Fruit fly (Drosophila melanogaster) whole organism, embryonic: ENCODE measurements around the gene CG15764.

Experiments used
- CG10979 ChIP-seq: fragments of 200-800 bp; sonication (Bioruptor generic); optimal IDR thresholded peaks from 2 replicates; lab custom pipeline; 2018; ENCODE audit warnings: missing biosample characterization, mild to moderate bottlenecking, missing genetic modification characterization, moderate library complexity
- CG12942 ChIP-seq: fragments of 200-800 bp; sonication (Bioruptor generic); optimal IDR thresholded peaks from 3 replicates; lab custom pipeline; 2016; ENCODE audit warnings: missing biosample characterization, missing genetic modification characterization
- CG15696 ChIP-seq: fragments of 200-800 bp; sonication (Bioruptor generic); optimal IDR thresholded peaks from 2 replicates; lab custom pipeline; 2019; ENCODE audit warnings: missing biosample characterization, mild to moderate bottlenecking, missing genetic modification characterization, moderate library complexity
- CG1647 ChIP-seq: fragments of 200-800 bp; sonication (Bioruptor generic); optimal IDR thresholded peaks from 3 replicates; lab custom pipeline; 2016; ENCODE audit warnings: missing biosample characterization, missing genetic modification characterization
- CG17359 ChIP-seq: fragments of 200-800 bp; sonication (Bioruptor generic); optimal IDR thresholded peaks from 3 replicates; lab custom pipeline; 2018; ENCODE audit warnings: missing biosample characterization, mild to moderate bottlenecking, missing genetic modification characterization, moderate library complexity
- CG17612 ChIP-seq: fragments of 200-800 bp; sonication (Bioruptor generic); IDR thresholded peaks from 2 replicates; pipeline ENCODE4 v1.3.6; 2022; ENCODE audit warnings: missing biosample characterization, missing genetic modification characterization
- CG2116 ChIP-seq: fragments of 200-800 bp; sonication (Bioruptor generic); optimal IDR thresholded peaks from 3 replicates; lab custom pipeline; 2018; ENCODE audit warnings: missing biosample characterization, mild to moderate bottlenecking, missing genetic modification characterization
- CG2678 ChIP-seq: fragments of 200-800 bp; sonication (Bioruptor generic); optimal IDR thresholded peaks from 3 replicates; lab custom pipeline; 2019; ENCODE audit warnings: missing biosample characterization, mild to moderate bottlenecking, missing genetic modification characterization, moderate library complexity
- CG2712 ChIP-seq: fragments of 200-800 bp; optimal IDR thresholded peaks from 3 replicates; lab custom pipeline; 2019; ENCODE audit warnings: missing biosample characterization, mild to moderate bottlenecking, missing genetic modification characterization, moderate library complexity
- CG3995 ChIP-seq: fragments of 200-800 bp; sonication (Bioruptor generic); optimal IDR thresholded peaks from 3 replicates; lab custom pipeline; 2016; ENCODE audit warnings: missing biosample characterization, missing genetic modification characterization
- CG42726 ChIP-seq: fragments of 200-800 bp; sonication (Bioruptor generic); IDR thresholded peaks from 2 replicates; pipeline ENCODE4 v1.3.6; 2022; ENCODE audit warnings: missing biosample characterization, missing genetic modification characterization; ENCODE audit not compliant: partially characterized antibody
- CG7372 ChIP-seq: fragments of 200-800 bp; sonication (Bioruptor generic); IDR thresholded peaks from 2 replicates; pipeline ENCODE4 v1.3.6; 2022; ENCODE audit warnings: missing biosample characterization, missing genetic modification characterization
- CG7556 ChIP-seq: fragments of 200-800 bp; sonication (Bioruptor generic); optimal IDR thresholded peaks from 2 replicates; lab custom pipeline; 2017; ENCODE audit warnings: missing biosample characterization, mild to moderate bottlenecking, missing genetic modification characterization
- CG7987 ChIP-seq: fragments of 200-800 bp; sonication (Bioruptor generic); optimal IDR thresholded peaks from 2 replicates; lab custom pipeline; 2018; ENCODE audit warnings: missing biosample characterization, mild to moderate bottlenecking, missing genetic modification characterization, moderate library complexity
- CG8388 ChIP-seq: fragments of 200-800 bp; sonication (Bioruptor generic); optimal IDR thresholded peaks from 2 replicates; lab custom pipeline; 2019; ENCODE audit warnings: missing biosample characterization, mild to moderate bottlenecking, missing genetic modification characterization, moderate library complexity
- CG9727 ChIP-seq: fragments of 200-800 bp; sonication (Bioruptor generic); optimal IDR thresholded peaks from 3 replicates; lab custom pipeline; 2017; ENCODE audit warnings: missing biosample characterization, mild to moderate bottlenecking, missing genetic modification characterization
- CTCF ChIP-seq: fragments of 200-800 bp; sonication (Bioruptor generic); optimal IDR thresholded peaks from 2 replicates; lab custom pipeline; 2017; ENCODE audit warnings: missing biosample characterization, mild to moderate bottlenecking, missing genetic modification characterization, moderate library complexity
- ERR ChIP-seq: fragments of 200-800 bp; sonication (Bioruptor generic); optimal IDR thresholded peaks from 2 replicates; lab custom pipeline; 2016; ENCODE audit warnings: missing biosample characterization, missing genetic modification characterization
- Fer1 ChIP-seq: fragments of 200-800 bp; sonication (Bioruptor generic); optimal IDR thresholded peaks from 2 replicates; lab custom pipeline; 2017; ENCODE audit warnings: missing biosample characterization, mild to moderate bottlenecking, missing genetic modification characterization
- HmgZ ChIP-seq: fragments of 200-800 bp; sonication (Bioruptor generic); optimal IDR thresholded peaks from 2 replicates; lab custom pipeline; 2018; ENCODE audit warnings: missing biosample characterization, mild to moderate bottlenecking, missing genetic modification characterization
- Jarid2 ChIP-seq: fragments of 200-800 bp; sonication (Bioruptor generic); optimal IDR thresholded peaks from 3 replicates; lab custom pipeline; 2017; ENCODE audit warnings: mild to moderate bottlenecking, missing biosample characterization, missing genetic modification reagents, missing genetic modification characterization
- Lhr ChIP-seq: fragments of 200-800 bp; sonication (Bioruptor generic); optimal IDR thresholded peaks from 3 replicates; lab custom pipeline; 2017; ENCODE audit warnings: mild to moderate bottlenecking, missing biosample characterization, missing genetic modification reagents, missing genetic modification characterization
- NC2β ChIP-seq: fragments of 200-800 bp; sonication (Bioruptor generic); optimal IDR thresholded peaks from 2 replicates; lab custom pipeline; 2016; ENCODE audit warnings: missing biosample characterization, missing genetic modification characterization
- Nf-YA ChIP-seq: fragments of 200-800 bp; sonication (Bioruptor generic); IDR thresholded peaks from 2 replicates; pipeline ENCODE4 v1.3.6; 2022; ENCODE audit warnings: missing biosample characterization, missing genetic modification characterization
- Nf-YB ChIP-seq: fragments of 200-800 bp; sonication (Bioruptor generic); optimal IDR thresholded peaks from 3 replicates; lab custom pipeline; 2019; ENCODE audit warnings: missing biosample characterization, mild to moderate bottlenecking, missing genetic modification characterization, moderate library complexity
- Pdp1 ChIP-seq, 2 experiments: fragments of 200-800 bp; sonication (Bioruptor generic); optimal IDR thresholded peaks; 3 replicates each; lab custom pipeline; 2016; ENCODE audit warnings: missing biosample characterization in 2 of 2, missing genetic modification characterization in 2 of 2, mild to moderate bottlenecking in 1 of 2, moderate library complexity in 1 of 2
- Side ChIP-seq: fragments of 200-800 bp; sonication (Bioruptor generic); optimal IDR thresholded peaks from 2 replicates; lab custom pipeline; 2016; ENCODE audit warnings: missing biosample characterization, missing genetic modification characterization
- Stat92E ChIP-seq, 3 experiments: fragments of >200 bp in 2 of 3; fragments of 200-800 bp in 1 of 3; sonication (Bioruptor generic) in 1 of 3; optimal IDR thresholded peaks; 2 replicates each; lab custom pipeline; 2017 to 2019; ENCODE audit warnings: missing biosample characterization in 3 of 3, missing genetic modification characterization in 3 of 3, mild to moderate bottlenecking in 1 of 3, moderate library complexity in 1 of 3
- YL-1 ChIP-seq: fragments of 200-800 bp; sonication (Bioruptor generic); optimal IDR thresholded peaks from 3 replicates; lab custom pipeline; 2017; ENCODE audit warnings: missing biosample characterization, mild to moderate bottlenecking, missing genetic modification characterization
- az2 ChIP-seq: fragments of 200-800 bp; sonication (Bioruptor generic); optimal IDR thresholded peaks from 3 replicates; lab custom pipeline; 2016; ENCODE audit warnings: missing biosample characterization, missing genetic modification characterization
- bab2 ChIP-seq: fragments of 200-800 bp; sonication (Bioruptor generic); optimal IDR thresholded peaks from 2 replicates; lab custom pipeline; 2016; ENCODE audit warnings: missing biosample characterization, missing genetic modification characterization
- dati ChIP-seq: fragments of 200-800 bp; sonication (Bioruptor generic); IDR thresholded peaks from 2 replicates; pipeline ENCODE4 v1.3.6; 2022; ENCODE audit warnings: missing biosample characterization, missing genetic modification characterization
- ems ChIP-seq: fragments of 200-800 bp; sonication (Bioruptor generic); optimal IDR thresholded peaks from 3 replicates; lab custom pipeline; 2016; ENCODE audit warnings: missing biosample characterization, missing genetic modification characterization
- fd96Cb ChIP-seq: fragments of 200-800 bp; sonication (Bioruptor generic); optimal IDR thresholded peaks from 2 replicates; lab custom pipeline; 2018; ENCODE audit warnings: missing biosample characterization, mild to moderate bottlenecking, missing genetic modification characterization, moderate library complexity
- klu ChIP-seq: fragments of 200-800 bp; sonication (Bioruptor generic); IDR thresholded peaks from 2 replicates; pipeline ENCODE4 v1.3.6; 2022; ENCODE audit warnings: missing biosample characterization, missing genetic modification characterization
- lbe ChIP-seq: fragments of 200-800 bp; sonication (Bioruptor generic); optimal IDR thresholded peaks from 2 replicates; lab custom pipeline; 2016; ENCODE audit warnings: missing biosample characterization, mild to moderate bottlenecking, missing genetic modification characterization
- mirr ChIP-seq: fragments of 200-800 bp; sonication (Bioruptor generic); optimal IDR thresholded peaks from 3 replicates; lab custom pipeline; 2018; ENCODE audit warnings: missing biosample characterization, mild to moderate bottlenecking, missing genetic modification characterization
- mld ChIP-seq: fragments of 200-800 bp; sonication (Bioruptor generic); IDR thresholded peaks from 3 replicates; pipeline ENCODE4 v1.3.6; 2022; ENCODE audit warnings: missing biosample characterization, missing genetic modification characterization; ENCODE audit not compliant: partially characterized antibody
- pan ChIP-seq, 4 experiments: fragments of >200 bp in 3 of 4; fragments of 200-800 bp in 1 of 4; sonication (Bioruptor generic) in 1 of 4; optimal IDR thresholded peaks in 3 of 4; IDR thresholded peaks in 1 of 4; 2 replicates each; pipeline versions ENCODE4 v1.3.6 to Lab custom; 2017 to 2022; ENCODE audit warnings: missing biosample characterization in 2 of 4, missing genetic modification characterization in 2 of 4, mixed read lengths in 1 of 4
- pfk ChIP-seq: fragments of 200-800 bp; sonication (Bioruptor generic); optimal IDR thresholded peaks from 2 replicates; lab custom pipeline; 2018; ENCODE audit warnings: missing biosample characterization, mild to moderate bottlenecking, missing genetic modification characterization, moderate library complexity
- prd ChIP-seq, 3 experiments: fragments of >200 bp in 2 of 3; fragments of 200-800 bp in 1 of 3; sonication (Bioruptor generic) in 1 of 3; optimal IDR thresholded peaks in 2 of 3; IDR thresholded peaks in 1 of 3; 2 replicates in 2 of 3; 3 replicates in 1 of 3; pipeline versions ENCODE4 v1.3.6 to Lab custom; 2017 to 2022; ENCODE audit warnings: missing biosample characterization in 1 of 3, missing genetic modification characterization in 1 of 3
- ranshi ChIP-seq: fragments of 200-800 bp; sonication (Bioruptor generic); IDR thresholded peaks from 2 replicates; pipeline ENCODE4 v1.3.6; 2022; ENCODE audit warnings: missing biosample characterization, missing genetic modification characterization
- sim ChIP-seq: fragments of 200-800 bp; sonication (Bioruptor generic); IDR thresholded peaks from 2 replicates; pipeline ENCODE4 v1.3.6; 2022; ENCODE audit warnings: missing biosample characterization, missing genetic modification characterization
- sna ChIP-seq: fragments of 200-800 bp; sonication (Bioruptor generic); IDR thresholded peaks from 2 replicates; pipeline ENCODE4 v1.3.6; 2022; ENCODE audit warnings: missing biosample characterization, missing genetic modification characterization; ENCODE audit not compliant: partially characterized antibody
- tgo ChIP-seq: fragments of 200-800 bp; sonication (Bioruptor generic); IDR thresholded peaks from 3 replicates; pipeline ENCODE4 v1.3.6; 2022; ENCODE audit warnings: missing biosample characterization, missing genetic modification characterization
- trh ChIP-seq: fragments of 200-800 bp; sonication (Bioruptor generic); optimal IDR thresholded peaks from 2 replicates; lab custom pipeline; 2016; ENCODE audit warnings: missing biosample characterization, missing genetic modification characterization
- tup ChIP-seq: fragments of 200-800 bp; sonication (Bioruptor generic); optimal IDR thresholded peaks from 2 replicates; lab custom pipeline; 2016; ENCODE audit warnings: missing biosample characterization, mild to moderate bottlenecking, missing genetic modification characterization, moderate library complexity
- vnd ChIP-seq: fragments of 200-800 bp; sonication (Bioruptor generic); IDR thresholded peaks from 3 replicates; pipeline ENCODE4 v1.3.6; 2022; ENCODE audit warnings: missing biosample characterization, missing genetic modification characterization; ENCODE audit not compliant: partially characterized antibody
- wek ChIP-seq: fragments of 200-800 bp; sonication (Bioruptor generic); optimal IDR thresholded peaks from 3 replicates; lab custom pipeline; 2018; ENCODE audit warnings: missing biosample characterization, mild to moderate bottlenecking, missing genetic modification characterization, moderate library complexity
- zfh2 ChIP-seq: fragments of 200-800 bp; sonication (Bioruptor generic); optimal IDR thresholded peaks from 2 replicates; lab custom pipeline; 2016; ENCODE audit warnings: missing biosample characterization, missing genetic modification characterization

Gene CG15764

DNA sequence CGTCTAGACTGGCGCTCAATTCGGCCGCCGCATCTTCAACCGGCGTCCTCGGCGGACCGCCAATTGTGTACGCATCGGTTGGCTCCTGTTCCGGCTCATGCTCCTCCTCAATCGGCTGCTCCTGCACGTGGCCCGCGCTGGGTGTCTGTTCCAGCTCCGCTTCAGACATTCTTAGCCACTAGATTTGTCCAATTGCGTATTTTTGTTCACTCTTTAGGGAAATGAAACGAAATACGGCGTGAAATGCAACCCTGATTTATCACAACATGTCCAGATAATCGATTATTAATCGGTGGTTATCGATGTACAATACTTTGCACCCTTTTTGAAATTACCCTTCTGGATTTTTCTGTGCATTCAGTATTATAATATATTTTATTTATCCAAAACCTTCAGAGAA, 7.7 kb downstream of the CG15764 start, which contains the start of gene mof (continued):
- TF ChIP-seq Jarid2 (GFP tag; lab: Kevin White, UChicago), result no peak
- TF ChIP-seq CG12942 (GFP tag; lab: Kevin White, UChicago), result no peak
- TF ChIP-seq mld (GFP tag; lab: Robert Waterston, UW), result peak; percentile 76; the same call in 2 of the 3 replicates
- TF ChIP-seq ems (GFP tag; lab: Kevin White, UChicago), result no peak
- no peak for TF ChIP-seq prd (optimal IDR thresholded peaks at IDR 0.05; lab: Kevin White, UChicago)
- TF ChIP-seq prd (GFP tag; IDR thresholded peaks at IDR 0.05; lab: Robert Waterston, UW), result no peak
- peak; percentile 76 for TF ChIP-seq vnd
- no peak for TF ChIP-seq CG7556 (GFP tag; lab: Kevin White, UChicago)
- TF ChIP-seq pfk (GFP tag; lab: Kevin White, UChicago), result no peak
- TF ChIP-seq CG8388, result no peak
- peak; percentile 72 for TF ChIP-seq sna
- no peak for TF ChIP-seq lbe (GFP tag; lab: Kevin White, UChicago)
- no peak for TF ChIP-seq CG2678 (tag; lab: Kevin White, UChicago)
- no peak for TF ChIP-seq Pdp1 (GFP tag; optimal IDR thresholded peaks at IDR 0.05; lab: Kevin White, UChicago)
- TF ChIP-seq Nf-YA, result no peak
- TF ChIP-seq CG42726, result no peak
- TF ChIP-seq CTCF (GFP tag; lab: Kevin White, UChicago), result no peak
- no peak for TF ChIP-seq klu (GFP tag; lab: Robert Waterston, UW)
- TF ChIP-seq CG1647 (GFP tag; lab: Kevin White, UChicago), result no peak
- TF ChIP-seq CG17612, result no peak
- no peak for TF ChIP-seq CG17359
- TF ChIP-seq sim (GFP tag; lab: Robert Waterston, UW), result no peak
- no peak for TF ChIP-seq CG10979 (tag; lab: Kevin White, UChicago)
- TF ChIP-seq dati (GFP tag; lab: Robert Waterston, UW), result no peak
- TF ChIP-seq ranshi (GFP tag; lab: Robert Waterston, UW), result 0 out of 2 replicates have a peak, but pooled peaks have one; percentile 9
- TF ChIP-seq CG7987 (GFP tag; lab: Kevin White, UChicago), result no peak
- no peak for TF ChIP-seq CG9727 (GFP tag; lab: Kevin White, UChicago)
- no peak for TF ChIP-seq CG15696 (tag; lab: Kevin White, UChicago)
- TF ChIP-seq Fer1 (GFP tag; lab: Kevin White, UChicago), result peak; percentile 5
- TF ChIP-seq zfh2 (GFP tag; lab: Kevin White, UChicago), result no peak
- TF ChIP-seq ERR (GFP tag; lab: Kevin White, UChicago), result no peak
- TF ChIP-seq Nf-YB (GFP tag; lab: Kevin White, UChicago), result no peak
- TF ChIP-seq tgo (GFP tag; lab: Robert Waterston, UW), result no peak
- TF ChIP-seq YL-1 (GFP tag; lab: Kevin White, UChicago), result peak; percentile 55
- no peak for TF ChIP-seq wek (GFP tag; lab: Kevin White, UChicago)
- TF ChIP-seq az2 (GFP tag; lab: Kevin White, UChicago), result no peak
- TF ChIP-seq HmgZ (tag; lab: Kevin White, UChicago), result no peak
- no peak for TF ChIP-seq mirr (GFP tag; lab: Kevin White, UChicago)
- TF ChIP-seq trh, result no peak
- TF ChIP-seq CG2116 (GFP tag; lab: Kevin White, UChicago), result peak; percentile 97
- no peak for TF ChIP-seq pan (optimal IDR thresholded peaks at IDR 0.05; lab: Kevin White, UChicago)
- no peak for TF ChIP-seq pan (GFP tag; optimal IDR thresholded peaks at IDR 0.05 in 1 of 2, IDR thresholded peaks at IDR 0.05 in 1 of 2)
- TF ChIP-seq Lhr (GFP tag; lab: Kevin White, UChicago), result no peak
- TF ChIP-seq NC2β (GFP tag; lab: Kevin White, UChicago), result no peak
- no peak for TF ChIP-seq bab2 (GFP tag; lab: Kevin White, UChicago)
- no peak for TF ChIP-seq tup (GFP tag; lab: Kevin White, UChicago)
- peak; percentile 44 for TF ChIP-seq CG3995 (GFP tag; lab: Kevin White, UChicago)
- TF ChIP-seq CG7372 (GFP tag; lab: Robert Waterston, UW), result no peak
- no peak for TF ChIP-seq fd96Cb
- no peak for TF ChIP-seq Stat92E (GFP tag; optimal IDR thresholded peaks at IDR 0.05; lab: Kevin White, UChicago)
- TF ChIP-seq CG2712 (tag; lab: Kevin White, UChicago), result peak; percentile 27
- no peak for TF ChIP-seq Side
